Worm (Caenorhabditis elegans) whole organism, L2 larva: ENCODE data around the gene F58B4.7.
A peak's percentile ranks its signal among the peaks of the same experiment; 100 is the strongest.

Source experiments
- F13H6.1 ChIP-seq: sonication (generic microtip); optimal IDR thresholded peaks from 2 replicates; lab custom pipeline; 2016; ENCODE audit warnings: missing genetic modification characterization, missing compliant biosample characterization
- Y55F3AM.14 ChIP-seq: fragments of 200-800 bp; sonication (Bioruptor generic); optimal IDR thresholded peaks from 2 replicates; lab custom pipeline; 2018; ENCODE audit warnings: mild to moderate bottlenecking, missing genetic modification characterization, missing compliant biosample characterization
- lsy-2 ChIP-seq, 2 experiments: fragments of 150-350 bp in 1 of 2; sonication (generic microtip) in 1 of 2; optimal IDR thresholded peaks; 2 replicates each; lab custom pipeline; 2014 to 2017; ENCODE audit warnings: missing biosample characterization in 2 of 2, missing genetic modification characterization in 2 of 2
- mbf-1 ChIP-seq: sonication (generic microtip); optimal IDR thresholded peaks from 2 replicates; lab custom pipeline; 2017; ENCODE audit warnings: missing biosample characterization, missing genetic modification characterization
- sma-3 ChIP-seq: sonication (generic microtip); optimal IDR thresholded peaks from 2 replicates; lab custom pipeline; 2016; ENCODE audit warnings: missing genetic modification reagents, missing genetic modification characterization, missing compliant biosample characterization

DNA sequence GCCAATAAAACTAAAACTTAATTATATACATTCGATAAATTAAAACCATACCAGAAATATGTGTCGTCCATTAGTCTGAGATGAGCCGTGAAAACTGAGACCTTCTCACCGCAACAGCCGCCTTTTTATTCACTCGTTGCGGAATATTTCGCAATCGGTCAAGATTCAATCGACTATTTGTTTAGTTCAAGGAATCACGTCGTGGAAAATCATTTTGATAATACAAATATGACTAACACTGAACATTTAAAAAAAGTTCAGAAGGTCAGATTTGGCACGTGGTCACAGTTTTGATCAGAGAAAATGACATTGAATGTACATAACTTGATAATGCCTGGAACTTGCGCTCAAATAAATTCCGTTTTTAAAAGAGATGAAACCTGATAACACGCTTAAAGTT is 15.6 kb upstream of the F58B4.7 start, which contains the start of gene F17C11.11:
- TF ChIP-seq Y55F3AM.14 (GFP tag; lab: Kevin White, UChicago) (no peak), lsy-2 (tag; optimal IDR thresholded peaks at IDR 0.05; lab: Kevin White, UChicago) (no peak), sma-3 (GFP tag; lab: Kevin White, UChicago) (no peak), F13H6.1 (tag; lab: Kevin White, UChicago) (peak; percentile 26), mbf-1 (no peak)
